Worm (Caenorhabditis elegans) whole organism, late embryonic: ENCODE measurements around the gene dmsr-11.

ENCODE experiments used
- C08G9.2 ChIP-seq: sonication (generic microtip); optimal IDR thresholded peaks from 2 replicates; lab custom pipeline; 2016; ENCODE audit warnings: mild to moderate bottlenecking, missing genetic modification characterization, moderate library complexity, missing compliant biosample characterization
- C38D4.7 ChIP-seq: fragments of 200-800 bp; sonication (Bioruptor generic); optimal IDR thresholded peaks from 2 replicates; lab custom pipeline; 2018; ENCODE audit warnings: mild to moderate bottlenecking, missing genetic modification characterization, moderate library complexity, missing compliant biosample characterization
- F13H6.1 ChIP-seq: sonication (generic microtip); optimal IDR thresholded peaks from 2 replicates; lab custom pipeline; 2016; ENCODE audit warnings: missing genetic modification characterization, missing compliant biosample characterization
- K02D7.2 ChIP-seq: sonication (generic microtip); optimal IDR thresholded peaks from 2 replicates; lab custom pipeline; 2017; ENCODE audit warnings: mild to moderate bottlenecking, missing genetic modification characterization, missing compliant biosample characterization
- K09A11.1 ChIP-seq: sonication (generic microtip); optimal IDR thresholded peaks from 2 replicates; lab custom pipeline; 2017; ENCODE audit warnings: antibody characterized with exemption, mild to moderate bottlenecking, missing genetic modification characterization, missing compliant biosample characterization; ENCODE audit not compliant: insufficient read depth
- Y22D7AL.16 ChIP-seq: sonication (generic microtip); optimal IDR thresholded peaks from 2 replicates; lab custom pipeline; 2016; ENCODE audit warnings: missing genetic modification characterization, missing compliant biosample characterization
- ahr-1 ChIP-seq: sonication (generic microtip); optimal IDR thresholded peaks from 2 replicates; lab custom pipeline; 2016; ENCODE audit warnings: missing genetic modification characterization, missing compliant biosample characterization
- ama-1 ChIP-seq: fragments of 150-350 bp; optimal IDR thresholded peaks from 2 replicates; lab custom pipeline; 2014
- ceh-14 ChIP-seq: sonication (generic microtip); optimal IDR thresholded peaks from 2 replicates; lab custom pipeline; 2016; ENCODE audit warnings: missing genotype, missing genetic modification characterization, missing compliant biosample characterization
- ceh-18 ChIP-seq: sonication (generic microtip); optimal IDR thresholded peaks from 2 replicates; lab custom pipeline; 2016; ENCODE audit warnings: missing genetic modification characterization, missing compliant biosample characterization
- ceh-2 ChIP-seq: sonication (generic microtip); optimal IDR thresholded peaks from 2 replicates; lab custom pipeline; 2016; ENCODE audit warnings: missing genotype, missing genetic modification characterization, missing compliant biosample characterization
- ceh-31 ChIP-seq: sonication (generic microtip); optimal IDR thresholded peaks from 2 replicates; lab custom pipeline; 2016; ENCODE audit warnings: missing genetic modification characterization, missing compliant biosample characterization
- ceh-34 ChIP-seq: sonication (generic microtip); optimal IDR thresholded peaks from 2 replicates; lab custom pipeline; 2016; ENCODE audit warnings: mild to moderate bottlenecking, missing genetic modification characterization, missing compliant biosample characterization
- ceh-45 ChIP-seq: fragments of 200-800 bp; sonication (Bioruptor generic); IDR thresholded peaks from 2 replicates; pipeline ENCODE4 v1.3.6; 2022; ENCODE audit warnings: missing genetic modification reagents, missing genetic modification characterization, missing compliant biosample characterization
- ceh-9 ChIP-seq: sonication (generic microtip); optimal IDR thresholded peaks from 2 replicates; lab custom pipeline; 2016; ENCODE audit warnings: mild to moderate bottlenecking, missing genetic modification characterization, inconsistent platforms, missing compliant biosample characterization
- che-1 ChIP-seq: sonication (generic microtip); optimal IDR thresholded peaks from 2 replicates; lab custom pipeline; 2016; ENCODE audit warnings: mild to moderate bottlenecking, missing genetic modification characterization, missing compliant biosample characterization
- dve-1 ChIP-seq: sonication (generic microtip); optimal IDR thresholded peaks from 2 replicates; lab custom pipeline; 2017; ENCODE audit warnings: antibody characterized with exemption, mild to moderate bottlenecking, missing genetic modification characterization, missing compliant biosample characterization
- elt-2 ChIP-seq: sonication (generic microtip); optimal IDR thresholded peaks from 2 replicates; lab custom pipeline; 2016; ENCODE audit warnings: missing genetic modification reagents, missing genetic modification characterization, missing compliant biosample characterization
- elt-4 ChIP-seq: sonication (generic microtip); optimal IDR thresholded peaks from 2 replicates; lab custom pipeline; 2016; ENCODE audit warnings: missing genetic modification characterization, missing compliant biosample characterization
- eyg-1 ChIP-seq: sonication (generic microtip); optimal IDR thresholded peaks from 2 replicates; lab custom pipeline; 2016; ENCODE audit warnings: missing genotype, missing genetic modification characterization, missing compliant biosample characterization
- fax-1 ChIP-seq: sonication (generic microtip); optimal IDR thresholded peaks from 2 replicates; lab custom pipeline; 2016; ENCODE audit warnings: missing genotype, missing genetic modification characterization, missing compliant biosample characterization
- hlh-8 ChIP-seq: sonication (generic microtip); optimal IDR thresholded peaks from 2 replicates; lab custom pipeline; 2016; ENCODE audit warnings: missing genotype, missing genetic modification characterization, missing compliant biosample characterization
- lim-6 ChIP-seq: sonication (generic microtip); optimal IDR thresholded peaks from 2 replicates; lab custom pipeline; 2016; ENCODE audit warnings: missing genetic modification characterization, missing compliant biosample characterization
- lin-11 ChIP-seq: fragments of 200-800 bp; sonication (Bioruptor generic); optimal IDR thresholded peaks from 2 replicates; lab custom pipeline; 2018; ENCODE audit warnings: mild to moderate bottlenecking, missing genetic modification characterization, missing compliant biosample characterization
- madf-2 ChIP-seq: sonication (generic microtip); optimal IDR thresholded peaks from 2 replicates; lab custom pipeline; 2017; ENCODE audit warnings: missing genetic modification characterization, missing compliant biosample characterization
- mec-3 ChIP-seq: sonication (generic microtip); optimal IDR thresholded peaks from 2 replicates; lab custom pipeline; 2016; ENCODE audit warnings: borderline replicate concordance, missing genetic modification characterization, missing compliant biosample characterization
- nfya-1 ChIP-seq: sonication (generic microtip); optimal IDR thresholded peaks from 2 replicates; lab custom pipeline; 2017; ENCODE audit warnings: missing genetic modification characterization, mild to moderate bottlenecking, missing compliant biosample characterization, antibody characterized with exemption, moderate library complexity
- odd-2 ChIP-seq: sonication (generic microtip); optimal IDR thresholded peaks from 2 replicates; lab custom pipeline; 2017; ENCODE audit warnings: antibody characterized with exemption, mild to moderate bottlenecking, missing genetic modification characterization, missing compliant biosample characterization
- pag-3 ChIP-seq: sonication (generic microtip); optimal IDR thresholded peaks from 2 replicates; lab custom pipeline; 2016; ENCODE audit warnings: missing compliant biosample characterization, missing genetic modification characterization, borderline replicate concordance
- pax-1 ChIP-seq: fragments of 150-350 bp; optimal IDR thresholded peaks from 2 replicates; lab custom pipeline; 2014; ENCODE audit warnings: missing biosample characterization, missing genetic modification characterization
- pha-4 ChIP-seq: fragments of 150-350 bp; optimal IDR thresholded peaks from 2 replicates; lab custom pipeline; 2018; ENCODE audit warnings: missing biosample characterization, missing genetic modification reagents, missing genetic modification characterization
- ref-2 ChIP-seq: sonication (generic microtip); optimal IDR thresholded peaks from 2 replicates; lab custom pipeline; 2016; ENCODE audit warnings: missing genetic modification characterization, missing compliant biosample characterization
- rnt-1 ChIP-seq: sonication (generic microtip); optimal IDR thresholded peaks from 2 replicates; lab custom pipeline; 2016; ENCODE audit warnings: missing genetic modification characterization, missing compliant biosample characterization
- sdc-2 ChIP-seq: sonication (generic microtip); optimal IDR thresholded peaks from 2 replicates; lab custom pipeline; 2016; ENCODE audit warnings: missing genotype, missing genetic modification characterization, missing compliant biosample characterization
- sox-2 ChIP-seq: fragments of 200-800 bp; sonication (Bioruptor generic); IDR thresholded peaks from 2 replicates; pipeline ENCODE4 v1.3.6; 2022; ENCODE audit warnings: missing genetic modification reagents, missing genetic modification characterization, missing compliant biosample characterization
- sox-4 ChIP-seq: sonication (generic microtip); optimal IDR thresholded peaks from 2 replicates; lab custom pipeline; 2017; ENCODE audit warnings: mild to moderate bottlenecking, missing genetic modification characterization, inconsistent platforms, missing compliant biosample characterization
- tbx-2 ChIP-seq: sonication (generic microtip); optimal IDR thresholded peaks from 2 replicates; lab custom pipeline; 2016; ENCODE audit warnings: missing genetic modification characterization, missing compliant biosample characterization
- ttx-3 ChIP-seq: sonication (generic microtip); optimal IDR thresholded peaks from 2 replicates; lab custom pipeline; 2016; ENCODE audit warnings: missing genetic modification reagents, missing genetic modification characterization, missing compliant biosample characterization
- unc-42 ChIP-seq: sonication (generic microtip); optimal IDR thresholded peaks from 2 replicates; lab custom pipeline; 2016; ENCODE audit warnings: missing genotype, missing genetic modification characterization, missing compliant biosample characterization
- unc-55 ChIP-seq: sonication (generic microtip); optimal IDR thresholded peaks from 2 replicates; lab custom pipeline; 2017; ENCODE audit warnings: missing biosample characterization, missing genetic modification reagents, missing genetic modification characterization
- zip-5 ChIP-seq: sonication (generic microtip); optimal IDR thresholded peaks from 2 replicates; lab custom pipeline; 2016; ENCODE audit warnings: missing genetic modification characterization, missing compliant biosample characterization
- ztf-16 ChIP-seq: sonication (generic microtip); optimal IDR thresholded peaks from 2 replicates; lab custom pipeline; 2017; ENCODE audit warnings: missing genetic modification characterization, missing compliant biosample characterization

The dmsr-11 gene

DNA sequence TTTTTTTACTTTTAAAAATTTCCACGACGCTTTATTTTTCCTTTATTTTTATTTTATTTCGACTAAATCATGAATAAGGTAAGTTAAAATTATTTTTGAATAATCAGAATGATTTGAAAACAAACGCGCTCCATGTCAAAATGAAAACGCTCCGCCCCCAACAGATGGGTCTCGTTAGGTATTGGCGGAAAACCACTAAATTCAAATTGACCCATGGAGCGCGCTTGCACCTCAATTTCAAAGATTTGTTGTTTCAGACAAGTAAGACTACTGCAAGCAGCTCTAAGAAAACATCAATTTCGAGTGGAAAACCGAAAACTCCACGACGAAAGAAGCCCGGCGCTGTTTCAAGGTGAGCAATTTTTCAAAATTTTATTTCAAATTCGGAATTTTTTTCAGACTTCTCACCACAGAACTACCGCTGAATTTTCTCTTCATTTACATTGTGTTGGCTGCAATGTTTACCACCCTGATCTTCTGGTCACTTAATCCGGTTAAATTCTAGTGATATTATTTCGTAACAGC lies 15.9 kb downstream of the dmsr-11 start, which contains the start of gene ZC404.2:
ZC404.2 (plus strand) TSS at position 47 of the 525 bp plus-strand sequence.
- TF ChIP-seq elt-4 (no peak), ama-1 (lab: Kevin White, UChicago) (peak; percentile 46)

ce11 chrV:6784853-6785492 lies 18.9 kb downstream of the dmsr-11 start, which contains the start of the genes spn-4 and spe-39:
Gene spn-4 (minus strand): TSS chrV:6784903.
Gene spe-39 (plus strand): TSS chrV:6785451.
- TF ChIP-seq elt-4 (no peak), madf-2 (peak; percentile 47), odd-2 (tag; lab: Kevin White, UChicago) (peak; percentile 21), sox-4 (peak; percentile 28), nfya-1 (peak; percentile 74), dve-1 (peak; percentile 29), sox-2 (GFP tag; lab: Robert Waterston, UW) (peak; percentile 62), Y22D7AL.16 (peak; percentile 30), unc-42 (peak; percentile 71), fax-1 (tag; lab: Kevin White, UChicago) (peak; percentile 7), ceh-18 (tag; lab: Kevin White, UChicago) (no peak), tbx-2 (tag; lab: Kevin White, UChicago) (peak; percentile 48), ref-2 (tag; lab: Kevin White, UChicago) (peak; percentile 16), K09A11.1 (tag; lab: Kevin White, UChicago) (peak; percentile 35), ceh-14 (tag; lab: Kevin White, UChicago) (peak; percentile 8), ceh-2 (peak; percentile 20), C08G9.2 (tag; lab: Kevin White, UChicago) (peak; percentile 39), zip-5 (tag; lab: Kevin White, UChicago) (peak; percentile 10), ztf-16 (tag; lab: Kevin White, UChicago) (peak; percentile 29), unc-55 (GFP tag; lab: Kevin White, UChicago) (peak; percentile 1), ttx-3 (tag; lab: Kevin White, UChicago) (no peak), ceh-31 (tag; lab: Kevin White, UChicago) (peak; percentile 39), F13H6.1 (tag; lab: Kevin White, UChicago) (no peak), elt-2 (tag; lab: Kevin White, UChicago) (peak; percentile 59), pax-1 (tag; lab: Kevin White, UChicago) (peak; percentile 64), ceh-9 (tag; lab: Kevin White, UChicago) (no peak), lim-6 (no peak), hlh-8 (no peak)

DNA sequence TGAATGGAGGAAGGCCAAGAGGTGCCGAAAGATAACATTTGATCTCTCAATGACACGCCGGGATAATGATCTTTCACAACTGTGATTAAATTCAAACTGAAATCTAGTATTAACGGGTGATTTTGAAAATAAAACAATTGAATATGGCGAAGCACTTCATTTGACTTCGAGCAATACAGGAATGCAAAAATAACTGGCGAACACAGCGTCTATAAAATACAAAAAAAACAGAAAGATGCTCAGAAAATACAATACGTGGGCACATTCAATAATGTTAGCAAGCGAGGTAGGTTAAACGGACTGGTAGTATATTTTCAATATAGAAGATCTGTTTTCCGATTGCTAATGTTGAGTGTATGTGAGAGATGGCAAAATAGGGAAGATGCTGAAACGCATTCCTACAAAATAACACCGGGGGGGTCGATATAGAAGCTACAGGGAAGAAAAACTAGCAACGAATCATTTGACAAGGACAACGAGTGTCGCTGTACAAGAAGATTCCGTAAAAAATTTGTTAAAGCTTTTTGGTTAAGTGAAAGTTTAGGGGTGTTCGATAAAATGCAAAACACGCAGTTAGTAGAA lies 20.8 kb downstream of the dmsr-11 start:
- TF ChIP-seq ama-1 (lab: Kevin White, UChicago): no peak
- no peak for TF ChIP-seq lin-11 (tag; lab: Kevin White, UChicago)
- no peak for TF ChIP-seq K02D7.2 (tag; lab: Kevin White, UChicago)
- no peak for TF ChIP-seq fax-1 (tag; lab: Kevin White, UChicago)
- TF ChIP-seq K09A11.1 (tag; lab: Kevin White, UChicago): no peak
- no peak for TF ChIP-seq pag-3 (tag; lab: Kevin White, UChicago)
- TF ChIP-seq ahr-1 (tag; lab: Kevin White, UChicago): no peak
- TF ChIP-seq sox-4: no peak

DNA sequence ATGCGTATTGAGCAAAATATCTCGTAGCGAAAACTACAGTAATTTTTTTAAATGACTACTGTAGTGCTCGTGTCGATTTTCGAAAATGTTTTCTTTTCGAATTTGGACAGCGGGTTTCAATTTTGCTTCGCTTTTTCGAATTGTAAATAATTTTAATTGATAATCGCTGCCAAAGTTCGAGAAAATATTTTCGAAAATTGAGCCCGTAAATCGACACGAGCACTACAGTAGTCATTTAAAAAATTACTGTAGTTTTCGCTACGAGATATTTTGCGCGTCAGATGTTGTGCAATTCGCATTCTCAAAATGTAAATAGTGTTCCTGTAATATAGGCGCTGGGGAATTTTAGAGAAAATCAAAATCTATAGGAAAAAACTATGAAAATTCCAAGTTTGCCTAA lies 21.6 kb downstream of the dmsr-11 start:
- no peak for TF ChIP-seq fax-1 (tag; lab: Kevin White, UChicago)
- TF ChIP-seq ceh-45 (GFP tag; lab: Robert Waterston, UW): no peak
- TF ChIP-seq che-1 (tag; lab: Kevin White, UChicago): no peak
- no peak for TF ChIP-seq Y22D7AL.16
- no peak for TF ChIP-seq ceh-9 (tag; lab: Kevin White, UChicago)
- TF ChIP-seq C38D4.7: no peak
- TF ChIP-seq sdc-2: no peak
- TF ChIP-seq ceh-14 (tag; lab: Kevin White, UChicago): no peak
- TF ChIP-seq elt-4: no peak
- no peak for TF ChIP-seq mec-3 (tag; lab: Kevin White, UChicago)
- TF ChIP-seq rnt-1 (tag; lab: Kevin White, UChicago): no peak
- no peak for TF ChIP-seq lin-11 (tag; lab: Kevin White, UChicago)
- TF ChIP-seq tbx-2 (tag; lab: Kevin White, UChicago): no peak
- TF ChIP-seq ama-1 (lab: Kevin White, UChicago): no peak
- no peak for TF ChIP-seq elt-2 (tag; lab: Kevin White, UChicago)
- no peak for TF ChIP-seq eyg-1 (tag; lab: Kevin White, UChicago)
- TF ChIP-seq pha-4 (tag; lab: Kevin White, UChicago): no peak
- no peak for TF ChIP-seq ceh-34 (tag; lab: Kevin White, UChicago)
- no peak for TF ChIP-seq ceh-31 (tag; lab: Kevin White, UChicago)
